Fruit fly (Drosophila melanogaster): ENCODE data around the gene RhoBTB.

DNA sequence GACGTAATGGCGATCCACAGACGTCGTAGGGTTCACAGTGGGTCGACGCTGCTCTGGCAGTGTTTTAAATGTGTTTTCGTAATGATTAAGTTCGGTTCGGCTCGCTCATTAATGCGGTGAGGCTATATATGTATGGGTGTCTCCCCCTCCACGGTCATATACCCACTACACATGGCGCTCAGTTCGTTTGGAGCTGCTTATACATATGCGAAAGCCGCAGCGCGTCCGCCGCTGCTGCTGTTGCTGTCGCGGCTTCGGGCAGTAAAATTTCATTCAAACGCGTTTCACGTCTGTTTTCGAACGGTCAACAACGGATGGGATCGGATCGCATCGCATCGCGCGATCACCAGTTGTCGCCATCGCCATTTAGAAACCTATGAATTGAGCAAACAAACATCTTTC, 9.9 kb downstream of the RhoBTB start:
- no peak for TF ChIP-seq rn (GFP tag; IDR thresholded peaks at IDR 0.05)
- no peak for TF ChIP-seq gl (tag; optimal IDR thresholded peaks at IDR 0.05)
- TF ChIP-seq CG32121 (GFP tag; IDR thresholded peaks at IDR 0.05): no peak
- peak; percentile 57 for TF ChIP-seq EcR (GFP tag; optimal IDR thresholded peaks at IDR 0.05)
- no peak for TF ChIP-seq CG14655 (GFP tag; optimal IDR thresholded peaks at IDR 0.05)
- no peak for TF ChIP-seq CG12605 (GFP tag; IDR thresholded peaks at IDR 0.05)
